Worm (Caenorhabditis elegans) whole organism, L2 larva: ENCODE measurements around the gene F23A7.3.

ENCODE experiments used
- nhr-77 ChIP-seq: fragments of 150-350 bp; optimal IDR thresholded peaks from 2 replicates; lab custom pipeline; 2014; ENCODE audit warnings: missing biosample characterization, missing genetic modification characterization
- peb-1 ChIP-seq: fragments of 150-350 bp; optimal IDR thresholded peaks from 2 replicates; lab custom pipeline; 2014; ENCODE audit warnings: missing biosample characterization, missing genetic modification characterization
- zag-1 ChIP-seq: fragments of 150-350 bp; optimal IDR thresholded peaks from 2 replicates; lab custom pipeline; 2014; ENCODE audit warnings: missing biosample characterization, missing genetic modification characterization

DNA sequence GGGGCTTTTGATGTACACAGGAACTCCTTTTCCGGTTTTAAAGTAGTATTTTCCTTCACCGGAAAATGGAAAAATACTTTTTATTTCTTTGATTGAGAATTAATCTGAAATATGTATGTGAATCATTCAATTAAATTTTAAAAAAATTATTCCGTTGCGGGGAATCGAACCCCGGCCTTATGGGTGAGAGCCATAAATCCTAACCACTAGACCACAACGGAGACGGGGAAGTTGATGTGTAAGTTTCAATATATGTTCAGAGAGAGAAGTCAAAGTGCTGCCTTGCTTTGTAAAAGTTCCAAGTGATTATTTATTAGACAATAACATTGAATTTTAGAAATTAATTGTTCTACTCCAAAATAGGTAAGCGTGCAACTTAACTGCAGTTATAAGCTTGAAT is 51.3 kb downstream of the F23A7.3 start:
- TF ChIP-seq zag-1 (tag; lab: Kevin White, UChicago), result no peak
- TF ChIP-seq nhr-77 (tag; lab: Kevin White, UChicago), result no peak
- TF ChIP-seq peb-1, result no peak
